Fruit fly (Drosophila melanogaster): ENCODE results near the gene ftz-f1.
A peak's percentile ranks its signal among the peaks of the same experiment; 100 is the strongest.

ftz-f1 gene

DNA sequence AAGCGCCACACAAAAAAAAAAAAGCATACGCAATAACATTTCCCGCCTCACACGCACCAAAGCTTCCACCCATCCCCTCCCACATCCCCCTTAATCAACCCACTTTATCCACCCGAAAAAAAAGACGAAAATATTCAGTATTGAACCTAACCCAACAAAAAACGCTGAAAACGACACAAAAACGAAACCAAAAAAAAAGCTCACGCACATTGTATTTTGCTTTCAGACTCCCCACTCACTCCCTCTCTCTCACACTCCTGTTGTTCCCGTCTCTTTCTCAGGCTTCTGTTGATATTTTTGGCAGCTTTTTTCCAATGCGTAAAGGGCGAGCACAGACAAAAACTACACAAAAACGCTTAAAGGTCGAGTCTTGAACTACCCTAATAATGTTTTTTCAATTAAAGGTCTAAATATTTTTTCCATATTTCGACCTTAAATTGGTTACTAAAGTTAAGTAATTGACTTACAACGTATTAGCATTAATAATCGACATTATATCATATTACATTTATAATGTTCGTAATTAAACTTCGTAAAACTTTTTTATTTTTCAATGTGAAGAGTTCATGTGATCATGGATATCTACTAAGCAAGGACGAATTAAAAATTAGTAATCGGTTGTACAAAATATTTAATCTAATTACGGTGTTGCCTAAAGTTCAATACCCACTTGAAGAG lies 14.5 kb downstream of the ftz-f1 start (continued):
- TF ChIP-seq fkh (GFP tag; optimal IDR thresholded peaks at IDR 0.05) (peak; percentile 73), Ets21C (GFP tag; optimal IDR thresholded peaks at IDR 0.05) (no peak), Hr4 (GFP tag; optimal IDR thresholded peaks at IDR 0.05) (peak; percentile 11), acj6 (GFP tag; optimal IDR thresholded peaks at IDR 0.05) (no peak), OdsH (GFP tag; optimal IDR thresholded peaks at IDR 0.05) (no peak), CG11762 (GFP tag; optimal IDR thresholded peaks at IDR 0.05; ENCODE audit: insufficient read depth) (no peak), Eip75B (GFP tag; optimal IDR thresholded peaks at IDR 0.05) (peak; percentile 16), esn (GFP tag; optimal IDR thresholded peaks at IDR 0.05) (no peak), CG31627 (GFP tag; optimal IDR thresholded peaks at IDR 0.05) (no peak), CG4318 (GFP tag; optimal IDR thresholded peaks at IDR 0.05) (no peak), CG9139 (GFP tag; optimal IDR thresholded peaks at IDR 0.05) (no peak), Eip78C (GFP tag) (peak; percentile 73), CG3919 (GFP tag; optimal IDR thresholded peaks at IDR 0.05) (no peak), Lpt (GFP tag; optimal IDR thresholded peaks at IDR 0.05) (peak; percentile 37), Sox15 (GFP tag; optimal IDR thresholded peaks at IDR 0.05) (no peak), salr (GFP tag; optimal IDR thresholded peaks at IDR 0.05) (peak in 1 of 2 experiments; percentile 34), Met (GFP tag; optimal IDR thresholded peaks at IDR 0.05) (no peak), dsx (GFP tag; optimal IDR thresholded peaks at IDR 0.05; ENCODE audit: poor library complexity, severe bottlenecking) (no peak), svp (GFP tag) (peak; percentile 68), ss (GFP tag; optimal IDR thresholded peaks at IDR 0.05) (peak in 1 of 2 experiments; percentile 9)

DNA sequence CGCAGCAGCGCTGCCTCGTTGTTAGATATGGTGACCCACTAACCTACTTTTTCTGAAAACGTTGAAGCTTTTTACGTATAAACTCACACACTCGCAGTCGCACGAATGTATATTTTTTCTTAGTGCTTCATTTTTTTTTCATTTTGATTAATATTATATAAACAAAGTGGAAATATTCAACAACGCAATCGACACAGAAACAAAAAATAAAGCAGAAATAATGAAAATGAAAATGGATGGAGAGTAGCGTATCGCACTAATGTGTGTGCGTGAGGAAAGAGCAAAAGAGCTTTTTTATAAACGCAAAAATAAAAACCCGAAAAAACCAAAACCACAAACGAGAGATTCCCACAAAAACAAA lies 15.1 kb downstream of the ftz-f1 start:
- TF ChIP-seq CG15336 (GFP tag; IDR thresholded peaks at IDR 0.05) (peak; percentile 72), svp (GFP tag) (no peak), Hr4 (GFP tag; optimal IDR thresholded peaks at IDR 0.05) (peak; percentile 37), CG9139 (GFP tag; optimal IDR thresholded peaks at IDR 0.05) (no peak), Gug (GFP tag; IDR thresholded peaks at IDR 0.05) (peak; percentile 20; the same call in 1 of the 2 replicates), Eip78C (GFP tag) (peak; percentile 32), Eip75B (GFP tag; optimal IDR thresholded peaks at IDR 0.05) (peak; percentile 20), dac (GFP tag; optimal IDR thresholded peaks at IDR 0.05) (peak; percentile 29)

dm6 chr3L:18784562-18784961 lies 16.5 kb downstream of the ftz-f1 start:
- TF ChIP-seq Hr38 (GFP tag; optimal IDR thresholded peaks at IDR 0.05) (no peak), Lpt (GFP tag; optimal IDR thresholded peaks at IDR 0.05) (no peak), CG11762 (GFP tag; optimal IDR thresholded peaks at IDR 0.05; ENCODE audit: insufficient read depth) (no peak), Met (GFP tag; optimal IDR thresholded peaks at IDR 0.05) (no peak), Ets21C (GFP tag; optimal IDR thresholded peaks at IDR 0.05) (no peak), Sox102F (GFP tag; optimal IDR thresholded peaks at IDR 0.05) (no peak), Eip93F (GFP tag; optimal IDR thresholded peaks at IDR 0.05) (no peak), CG8119 (GFP tag; IDR thresholded peaks at IDR 0.05) (0 out of 3 replicates have a peak, but pooled peaks have one; percentile 18), CG31627 (GFP tag; optimal IDR thresholded peaks at IDR 0.05) (no peak), fd59A (GFP tag; optimal IDR thresholded peaks at IDR 0.05) (no peak), Gug (GFP tag; IDR thresholded peaks at IDR 0.05) (0 out of 2 replicates have a peak, but pooled peaks have one; percentile 26), CG6276 (GFP tag; optimal IDR thresholded peaks at IDR 0.05) (no peak), pdm3 (GFP tag; optimal IDR thresholded peaks at IDR 0.05) (peak; percentile 35), CG7368 (GFP tag; optimal IDR thresholded peaks at IDR 0.05) (no peak), vri (GFP tag; optimal IDR thresholded peaks at IDR 0.05) (no peak), OdsH (GFP tag; optimal IDR thresholded peaks at IDR 0.05) (peak; percentile 2), topi (GFP tag; optimal IDR thresholded peaks at IDR 0.05) (no peak), dsx (GFP tag; optimal IDR thresholded peaks at IDR 0.05; ENCODE audit: poor library complexity, severe bottlenecking) (no peak), Smox (GFP tag; optimal IDR thresholded peaks at IDR 0.05) (no peak), CG15336 (GFP tag; IDR thresholded peaks at IDR 0.05) (peak; percentile 48), Hr4 (GFP tag; optimal IDR thresholded peaks at IDR 0.05) (peak; percentile 16), ss (GFP tag; optimal IDR thresholded peaks at IDR 0.05) (no peak), Eip78C (GFP tag) (peak; percentile 54), CG3032 (tag; optimal IDR thresholded peaks at IDR 0.05) (no peak), CG4318 (GFP tag; optimal IDR thresholded peaks at IDR 0.05) (no peak), CG6808 (GFP tag; optimal IDR thresholded peaks at IDR 0.05) (no peak), CG1621 (tag; optimal IDR thresholded peaks at IDR 0.05) (no peak), eg (GFP tag; IDR thresholded peaks at IDR 0.05) (peak; percentile 68), CG11294 (GFP tag; IDR thresholded peaks at IDR 0.05) (peak; percentile 52; the same call in 1 of the 2 replicates)

Data from whole organism, prepupa.